Worm (Caenorhabditis elegans): ENCODE results near the gene mask-1.

ce11 chrIV:10398244-10398643 lies 23.5 kb downstream of the mask-1 start:
- no peak for TF ChIP-seq Y56A3A.18 (GFP tag; IDR thresholded peaks at IDR 0.05)
- TF ChIP-seq snpc-3.4 (tag; optimal IDR thresholded peaks at IDR 0.05): no peak
- TF ChIP-seq lag-1 (GFP tag; IDR thresholded peaks at IDR 0.05): no peak
- no peak for TF ChIP-seq fkh-3 (tag; optimal IDR thresholded peaks at IDR 0.05)
- no peak for TF ChIP-seq egl-44 (GFP tag; IDR thresholded peaks at IDR 0.05)
- no peak for TF ChIP-seq bed-1 (GFP tag; IDR thresholded peaks at IDR 0.05)
- no peak for TF ChIP-seq ama-1 (optimal IDR thresholded peaks at IDR 0.05)
- TF ChIP-seq ama-1 (GFP tag; optimal IDR thresholded peaks at IDR 0.05): no peak
- no peak for TF ChIP-seq attf-5 (GFP tag; optimal IDR thresholded peaks at IDR 0.05)
- no peak for TF ChIP-seq lin-54 (GFP tag; optimal IDR thresholded peaks at IDR 0.05)
- TF ChIP-seq lin-26 (GFP tag; IDR thresholded peaks at IDR 0.05): no peak
